Worm (Caenorhabditis elegans) whole organism, L4 larva: ENCODE measurements around the gene M05D6.2.

ENCODE experiments used
- F26F4.8 ChIP-seq: fragments of 200-800 bp; sonication (Bioruptor generic); conservative IDR thresholded peaks from 2 replicates; pipeline ENCODE4 v1.3.6; 2022; ENCODE audit warnings: missing genetic modification characterization, missing compliant biosample characterization
- F37D6.2 ChIP-seq: sonication (generic microtip); optimal IDR thresholded peaks from 2 replicates; lab custom pipeline; 2016; ENCODE audit warnings: mild to moderate bottlenecking, missing genetic modification characterization, missing compliant biosample characterization
- F44E2.7 ChIP-seq: fragments of 200-800 bp; sonication (Bioruptor generic); IDR thresholded peaks from 2 replicates; pipeline ENCODE4 v2.1.2; 2022; ENCODE audit warnings: missing genetic modification characterization, missing compliant biosample characterization
- T20F7.1 ChIP-seq: fragments of 200-800 bp; sonication (Bioruptor generic); optimal IDR thresholded peaks from 2 replicates; lab custom pipeline; 2018; ENCODE audit warnings: mild to moderate bottlenecking, missing genetic modification characterization, missing compliant biosample characterization
- T26A8.4 ChIP-seq: fragments of 200-800 bp; sonication (Bioruptor generic); IDR thresholded peaks from 2 replicates; pipeline ENCODE4 v1.3.6; 2022; ENCODE audit warnings: missing genetic modification characterization, missing compliant biosample characterization
- ZK546.5 ChIP-seq, 2 experiments: sonication (generic microtip); optimal IDR thresholded peaks; 2 replicates each; lab custom pipeline; 2017; ENCODE audit warnings: missing biosample characterization in 2 of 2, missing genetic modification characterization in 2 of 2
- aha-1 ChIP-seq: fragments of 150-350 bp; peaks from one replicate; lab custom pipeline; 2014; ENCODE audit warnings: missing biosample characterization, missing genetic modification characterization
- ceh-20 ChIP-seq: fragments of 200-800 bp; sonication (Bioruptor generic); IDR thresholded peaks from 2 replicates; pipeline ENCODE4 v1.3.6; 2022; ENCODE audit warnings: missing genetic modification reagents, missing genetic modification characterization, missing compliant biosample characterization
- cey-2 ChIP-seq: sonication (generic microtip); optimal IDR thresholded peaks from 3 replicates; lab custom pipeline; 2017; ENCODE audit warnings: missing genetic modification characterization, mild to moderate bottlenecking, missing compliant biosample characterization, antibody characterized with exemption, borderline replicate concordance; ENCODE audit not compliant: insufficient read depth
- daf-12 ChIP-seq: fragments of 150-350 bp; optimal IDR thresholded peaks from 2 replicates; lab custom pipeline; 2014; ENCODE audit warnings: missing biosample characterization, missing genetic modification reagents, missing genetic modification characterization
- daf-16 ChIP-seq, 3 experiments: sonication (generic microtip); optimal IDR thresholded peaks; 2 replicates each; lab custom pipeline; 2016 to 2017; ENCODE audit warnings: missing genetic modification characterization in 3 of 3, missing genetic modification reagents in 3 of 3, mild to moderate bottlenecking in 2 of 3, missing compliant biosample characterization in 2 of 3, missing biosample characterization in 1 of 3, moderate library complexity in 1 of 3
- daf-8 ChIP-seq: fragments of 200-800 bp; sonication (Bioruptor generic); IDR thresholded peaks from 2 replicates; pipeline ENCODE4 v1.3.6; 2022; ENCODE audit warnings: missing genetic modification characterization, missing compliant biosample characterization
- dmd-6 ChIP-seq: fragments of 200-800 bp; sonication (Bioruptor generic); IDR thresholded peaks from 2 replicates; pipeline ENCODE4 v1.3.6; 2022; ENCODE audit warnings: missing genetic modification reagents, missing genetic modification characterization, missing compliant biosample characterization
- dmd-8 ChIP-seq: fragments of 200-800 bp; sonication (Bioruptor generic); IDR thresholded peaks from 2 replicates; pipeline ENCODE4 v1.3.6; 2022; ENCODE audit warnings: missing genetic modification characterization, missing compliant biosample characterization
- dmd-9 ChIP-seq: fragments of 200-800 bp; sonication (Bioruptor generic); IDR thresholded peaks from 2 replicates; pipeline ENCODE4 v1.3.6; 2022; ENCODE audit warnings: missing genetic modification reagents, missing genetic modification characterization, missing compliant biosample characterization
- dpl-1 ChIP-seq: fragments of 150-350 bp; optimal IDR thresholded peaks from 2 replicates; lab custom pipeline; 2014; ENCODE audit warnings: missing biosample characterization, missing genetic modification reagents, missing genetic modification characterization
- duxl-1 ChIP-seq: sonication (generic microtip); optimal IDR thresholded peaks from 2 replicates; lab custom pipeline; 2016; ENCODE audit warnings: mild to moderate bottlenecking, missing genetic modification characterization, moderate library complexity, missing compliant biosample characterization; ENCODE audit not compliant: poor library complexity
- fos-1 ChIP-seq: fragments of 150-350 bp; optimal IDR thresholded peaks from 2 replicates; lab custom pipeline; 2014; ENCODE audit warnings: missing biosample characterization, missing genetic modification characterization
- gei-8 ChIP-seq: fragments of 200-800 bp; sonication (Bioruptor generic); optimal IDR thresholded peaks from 2 replicates; lab custom pipeline; 2018; ENCODE audit warnings: mild to moderate bottlenecking, missing genetic modification characterization, missing compliant biosample characterization
- hlh-30 ChIP-seq: sonication (generic microtip); optimal IDR thresholded peaks from 2 replicates; lab custom pipeline; 2017; ENCODE audit warnings: antibody characterized with exemption, mild to moderate bottlenecking, missing genetic modification characterization, missing compliant biosample characterization; ENCODE audit not compliant: insufficient read depth
- jun-1 ChIP-seq: fragments of 150-350 bp; optimal IDR thresholded peaks from 2 replicates; lab custom pipeline; 2014; ENCODE audit warnings: missing biosample characterization, missing genetic modification reagents, missing genetic modification characterization
- lim-7 ChIP-seq: fragments of 200-800 bp; sonication (Bioruptor generic); IDR thresholded peaks from 2 replicates; pipeline ENCODE4 v1.3.6; 2022; ENCODE audit warnings: missing genetic modification characterization, missing compliant biosample characterization
- lin-13 ChIP-seq: fragments of 150-350 bp; optimal IDR thresholded peaks from 2 replicates; lab custom pipeline; 2014; ENCODE audit warnings: missing biosample characterization, missing genetic modification reagents, missing genetic modification characterization
- lin-38 ChIP-seq: fragments of 200-800 bp; sonication (Bioruptor generic); IDR thresholded peaks from 2 replicates; pipeline ENCODE4 v1.3.6; 2022; ENCODE audit warnings: missing genetic modification reagents, missing genetic modification characterization, missing compliant biosample characterization
- lir-3 ChIP-seq: sonication (generic microtip); optimal IDR thresholded peaks from 2 replicates; lab custom pipeline; 2016; ENCODE audit warnings: mild to moderate bottlenecking, missing genetic modification characterization, missing compliant biosample characterization
- mep-1 ChIP-seq: fragments of 150-350 bp; sonication (generic microtip); optimal IDR thresholded peaks from 3 replicates; lab custom pipeline; 2014; ENCODE audit warnings: missing biosample characterization, missing genetic modification characterization
- nhr-102 ChIP-seq: sonication (generic microtip); optimal IDR thresholded peaks from 2 replicates; lab custom pipeline; 2016; ENCODE audit warnings: mild to moderate bottlenecking, missing genetic modification characterization, moderate library complexity, missing compliant biosample characterization
- nhr-11 ChIP-seq: fragments of 150-350 bp; optimal IDR thresholded peaks from 2 replicates; lab custom pipeline; 2014; ENCODE audit warnings: missing biosample characterization, missing genetic modification characterization
- nhr-111 ChIP-seq: fragments of 200-800 bp; sonication (Bioruptor generic); optimal IDR thresholded peaks from 2 replicates; lab custom pipeline; 2018; ENCODE audit warnings: mild to moderate bottlenecking, missing genetic modification characterization, missing compliant biosample characterization
- nhr-6 ChIP-seq: fragments of 150-350 bp; optimal IDR thresholded peaks from 2 replicates; lab custom pipeline; 2014; ENCODE audit warnings: missing biosample characterization, missing genetic modification characterization
- nhr-76 ChIP-seq: fragments of 150-350 bp; optimal IDR thresholded peaks from 2 replicates; lab custom pipeline; 2014; ENCODE audit warnings: missing biosample characterization, missing genetic modification characterization
- nhr-77 ChIP-seq: fragments of 150-350 bp; optimal IDR thresholded peaks from 2 replicates; lab custom pipeline; 2014; ENCODE audit warnings: missing biosample characterization, missing genetic modification characterization
- pha-4 ChIP-seq, 2 experiments: fragments of 150-350 bp in 1 of 2; fragments of 200-800 bp in 1 of 2; sonication (Bioruptor generic) in 1 of 2; IDR thresholded peaks in 1 of 2; optimal IDR thresholded peaks in 1 of 2; 2 replicates each; pipeline versions ENCODE4 v1.3.6 to Lab custom; 2014 to 2022; ENCODE audit warnings: missing genetic modification characterization in 2 of 2, missing genetic modification reagents in 2 of 2, missing biosample characterization in 1 of 2, missing compliant biosample characterization in 1 of 2
- pqm-1 ChIP-seq: sonication (generic microtip); optimal IDR thresholded peaks from 2 replicates; lab custom pipeline; 2017; ENCODE audit warnings: missing biosample characterization, missing genetic modification characterization
- saeg-2 ChIP-seq: fragments of 200-800 bp; sonication (Bioruptor generic); IDR thresholded peaks from 2 replicates; pipeline ENCODE4 v1.3.6; 2022; ENCODE audit warnings: missing genetic modification reagents, missing genetic modification characterization, missing compliant biosample characterization
- tag-97 ChIP-seq: fragments of 200-800 bp; sonication (Bioruptor generic); IDR thresholded peaks from 2 replicates; pipeline ENCODE4 v1.3.6; 2022; ENCODE audit warnings: missing genetic modification characterization, missing compliant biosample characterization
- unc-130 ChIP-seq: sonication (generic microtip); optimal IDR thresholded peaks from 2 replicates; lab custom pipeline; 2016; ENCODE audit warnings: missing genetic modification reagents, missing genetic modification characterization, missing compliant biosample characterization
- unc-62 ChIP-seq, 3 experiments: fragments of 150-350 bp in 1 of 3; sonication (generic microtip); optimal IDR thresholded peaks in 2 of 3; peaks in 1 of 3; 1 replicate in 1 of 3; 2 replicates in 2 of 3; lab custom pipeline; 2014 to 2017; ENCODE audit warnings: missing biosample characterization in 3 of 3, missing genetic modification characterization in 3 of 3, missing genetic modification reagents in 3 of 3, missing genotype in 1 of 3
- vab-7 ChIP-seq: fragments of 200-800 bp; sonication (Bioruptor generic); IDR thresholded peaks from 2 replicates; pipeline ENCODE4 v1.3.6; 2022; ENCODE audit warnings: missing genetic modification reagents, missing genetic modification characterization, missing compliant biosample characterization
- zfp-2 ChIP-seq: sonication (generic microtip); optimal IDR thresholded peaks from 2 replicates; lab custom pipeline; 2016; ENCODE audit warnings: mild to moderate bottlenecking, missing genetic modification characterization, missing compliant biosample characterization
- zfp-3 ChIP-seq: fragments of 200-800 bp; sonication (Bioruptor generic); conservative IDR thresholded peaks from 2 replicates; pipeline ENCODE4 v1.3.6; 2022; ENCODE audit warnings: missing genetic modification reagents, missing genetic modification characterization, missing compliant biosample characterization
- zip-11 ChIP-seq: fragments of 200-800 bp; sonication (Bioruptor generic); IDR thresholded peaks from 2 replicates; pipeline ENCODE4 v1.3.6; 2022; ENCODE audit warnings: missing genetic modification characterization, missing compliant biosample characterization

The M05D6.2 gene

ce11 chrII:8516783-8517182 lies 48.9 kb downstream of the M05D6.2 start, which contains the start of gene rnh-2 (continued):
- TF ChIP-seq F37D6.2 (tag; lab: Kevin White, UChicago) (no peak), zfp-2 (no peak), daf-12 (tag; lab: Kevin White, UChicago) (no peak), lim-7 (GFP tag; lab: Robert Waterston, UW) (no peak), gei-8 (GFP tag; lab: Kevin White, UChicago) (no peak), jun-1 (tag; lab: Kevin White, UChicago) (no peak), nhr-77 (tag; lab: Kevin White, UChicago) (peak; percentile 62), nhr-76 (tag; lab: Kevin White, UChicago) (no peak), pha-4 (GFP tag; IDR thresholded peaks at IDR 0.05; lab: Robert Waterston, UW) (peak; percentile 16; the same call in 1 of the 2 replicates), pha-4 (tag; optimal IDR thresholded peaks at IDR 0.05; lab: Kevin White, UChicago) (no peak), vab-7 (GFP tag; lab: Robert Waterston, UW) (no peak), T20F7.1 (peak; percentile 79), unc-130 (peak; percentile 95), saeg-2 (GFP tag; lab: Robert Waterston, UW) (no peak), fos-1 (tag; lab: Kevin White, UChicago) (no peak), cey-2 (tag; lab: Kevin White, UChicago) (no peak), dmd-8 (no peak), lin-38 (peak; percentile 99), aha-1 (tag; lab: Kevin White, UChicago) (peak; percentile 80), zfp-3 (GFP tag; lab: Robert Waterston, UW) (no peak), ZK546.5 (tag; optimal IDR thresholded peaks at IDR 0.05; lab: Kevin White, UChicago) (no peak), dmd-6 (peak; percentile 31; the same call in 1 of the 2 replicates), lir-3 (tag; lab: Kevin White, UChicago) (no peak), F26F4.8 (GFP tag; lab: Robert Waterston, UW) (no peak), daf-16 (GFP tag; optimal IDR thresholded peaks at IDR 0.05; lab: Kevin White, UChicago) (no peak), daf-16 (tag; optimal IDR thresholded peaks at IDR 0.05; lab: Kevin White, UChicago) (peak; percentile 50), T26A8.4 (GFP tag; lab: Robert Waterston, UW) (no peak), zip-11 (GFP tag; lab: Robert Waterston, UW) (no peak), nhr-6 (peak; percentile 45), duxl-1 (tag; lab: Kevin White, UChicago) (peak; percentile 62), hlh-30 (peak; percentile 30), mep-1 (tag; lab: Kevin White, UChicago) (peak; percentile 82), nhr-102 (tag; lab: Kevin White, UChicago) (peak; percentile 59), lin-13 (GFP tag; lab: Kevin White, UChicago) (peak; percentile 18), F44E2.7 (GFP tag; lab: Robert Waterston, UW) (no peak), dmd-9 (GFP tag; lab: Robert Waterston, UW) (no peak), daf-8 (GFP tag; lab: Robert Waterston, UW) (no peak), unc-62 (GFP tag; optimal IDR thresholded peaks at IDR 0.05 in 1 of 2; lab: Kevin White, UChicago) (peak in 1 of 2 experiments; percentile 96), unc-62 (tag; optimal IDR thresholded peaks at IDR 0.05; lab: Kevin White, UChicago) (no peak), nhr-111 (GFP tag; lab: Kevin White, UChicago) (no peak), dpl-1 (peak; percentile 70), pqm-1 (tag; lab: Kevin White, UChicago) (peak; percentile 0), nhr-11 (tag; lab: Kevin White, UChicago) (no peak), ceh-20 (GFP tag; lab: Robert Waterston, UW) (no peak), tag-97 (no peak)
- TF ChIP-seq, all 104 proteins: peak for 29
